Fruit fly (Drosophila melanogaster): ENCODE results near the gene CG12576.

- TF ChIP-seq CG1620 (GFP tag; optimal IDR thresholded peaks at IDR 0.05), result no peak
- peak; percentile 26 for TF ChIP-seq pad (GFP tag; optimal IDR thresholded peaks at IDR 0.05)
- TF ChIP-seq tj (GFP tag; optimal IDR thresholded peaks at IDR 0.05), result peak; percentile 62
- no peak for TF ChIP-seq CG7045 (GFP tag; optimal IDR thresholded peaks at IDR 0.05)
- TF ChIP-seq cic (GFP tag; optimal IDR thresholded peaks at IDR 0.05), result no peak
- TF ChIP-seq bab1 (GFP tag; optimal IDR thresholded peaks at IDR 0.05), result peak; percentile 83
- TF ChIP-seq Clk (GFP tag; optimal IDR thresholded peaks at IDR 0.05), result no peak
- no peak for TF ChIP-seq kay (GFP tag; ENCODE audit: borderline replicate concordance)
- no peak for TF ChIP-seq toe (GFP tag; optimal IDR thresholded peaks at IDR 0.05)
- TF ChIP-seq CG11617 (GFP tag; optimal IDR thresholded peaks at IDR 0.05), result peak; percentile 62
- peak; percentile 5 for TF ChIP-seq CG14711 (tag; optimal IDR thresholded peaks at IDR 0.05)
- TF ChIP-seq ovo (GFP tag; optimal IDR thresholded peaks at IDR 0.05), result peak; percentile 5
Observed at dm6 chrX:22479207-22479820, 2.8 kb downstream of the CG12576 start.
